Worm (Caenorhabditis elegans): ENCODE data around the gene T03F7.7.
A peak's percentile ranks its signal among the peaks of the same experiment; 100 is the strongest.

T03F7.7 gene

DNA sequence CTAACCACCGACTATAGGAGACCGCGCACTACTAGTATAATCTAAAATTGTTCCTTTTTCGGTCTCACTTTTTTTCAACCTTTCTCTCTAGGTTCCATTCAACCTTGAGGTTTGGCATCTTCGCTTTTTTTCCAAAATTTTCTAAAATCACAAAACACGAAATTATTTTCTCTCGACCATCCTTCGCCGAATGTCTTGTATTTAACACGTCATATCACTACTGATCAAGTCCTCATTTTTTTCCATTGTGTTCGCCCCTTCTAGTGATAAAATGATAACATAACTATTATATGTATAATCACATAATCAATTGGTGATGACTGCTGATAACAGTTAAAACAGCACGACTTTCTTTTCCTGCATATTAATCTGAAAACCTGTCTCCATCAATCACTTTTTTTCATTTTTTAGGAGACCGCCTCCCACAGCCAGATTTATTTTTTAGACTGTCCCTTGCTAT, at the start of gene T03F7.7:
T03F7.7 (plus strand) TSS at position 410 of the 460 bp plus-strand sequence.
- TF ChIP-seq pqm-1 (tag; optimal IDR thresholded peaks at IDR 0.05): peak; percentile 36
- no peak for TF ChIP-seq skn-1 (tag; optimal IDR thresholded peaks at IDR 0.05)
- TF ChIP-seq elt-2 (tag; optimal IDR thresholded peaks at IDR 0.05): peak; percentile 97
- TF ChIP-seq hmg-11 (tag; optimal IDR thresholded peaks at IDR 0.05): no peak
- peak in 1 of 3 experiments; percentile 67 for TF ChIP-seq elt-3 (tag; optimal IDR thresholded peaks at IDR 0.05)
- TF ChIP-seq ceh-9 (tag; optimal IDR thresholded peaks at IDR 0.05): no peak
- no peak for TF ChIP-seq unc-62 (GFP tag; optimal IDR thresholded peaks at IDR 0.05)

DNA sequence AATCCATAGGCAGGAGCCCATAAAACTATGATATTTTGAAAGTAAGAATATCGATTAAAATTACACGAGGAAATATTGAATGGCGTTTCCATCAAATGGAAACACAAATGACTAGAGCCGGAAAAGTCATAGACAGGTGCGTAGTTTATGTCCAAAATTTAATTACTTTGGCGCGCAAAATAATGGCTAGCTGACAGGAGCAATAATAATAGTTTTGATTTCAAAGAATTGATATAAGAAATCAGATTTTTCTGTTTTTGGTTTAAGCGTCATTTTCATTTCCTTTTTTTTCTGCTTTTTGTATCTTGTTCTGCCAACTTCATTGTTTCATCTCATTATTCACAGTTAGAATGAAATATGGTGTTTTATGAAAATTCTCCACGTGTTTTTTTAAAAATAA, 48.2 kb upstream of the T03F7.7 start, which contains the start of gene F07B10.4:
F07B10.4 (minus strand) TSS at position 101 of the 400 bp plus-strand sequence.
- TF ChIP-seq ceh-28 (tag; optimal IDR thresholded peaks at IDR 0.05) (no peak), nhr-12 (tag; optimal IDR thresholded peaks at IDR 0.05) (no peak), eor-1 (tag; optimal IDR thresholded peaks at IDR 0.05) (no peak), tbx-2 (tag; optimal IDR thresholded peaks at IDR 0.05) (no peak), egl-27 (tag; optimal IDR thresholded peaks at IDR 0.05) (no peak), mdl-1 (tag; optimal IDR thresholded peaks at IDR 0.05) (no peak), nhr-25 (tag; optimal IDR thresholded peaks at IDR 0.05) (no peak), ZK546.5 (tag; optimal IDR thresholded peaks at IDR 0.05) (no peak), snpc-4 (tag; optimal IDR thresholded peaks at IDR 0.05) (no peak), elt-1 (tag; optimal IDR thresholded peaks at IDR 0.05) (no peak), egl-5 (tag; optimal IDR thresholded peaks at IDR 0.05) (no peak), unc-62 (GFP tag; optimal IDR thresholded peaks at IDR 0.05) (no peak), elt-2 (tag; optimal IDR thresholded peaks at IDR 0.05) (no peak), ceh-82 (tag; optimal IDR thresholded peaks at IDR 0.05) (no peak), R02D3.7 (tag; optimal IDR thresholded peaks at IDR 0.05) (no peak), nhr-28 (tag; optimal IDR thresholded peaks at IDR 0.05) (no peak)

DNA sequence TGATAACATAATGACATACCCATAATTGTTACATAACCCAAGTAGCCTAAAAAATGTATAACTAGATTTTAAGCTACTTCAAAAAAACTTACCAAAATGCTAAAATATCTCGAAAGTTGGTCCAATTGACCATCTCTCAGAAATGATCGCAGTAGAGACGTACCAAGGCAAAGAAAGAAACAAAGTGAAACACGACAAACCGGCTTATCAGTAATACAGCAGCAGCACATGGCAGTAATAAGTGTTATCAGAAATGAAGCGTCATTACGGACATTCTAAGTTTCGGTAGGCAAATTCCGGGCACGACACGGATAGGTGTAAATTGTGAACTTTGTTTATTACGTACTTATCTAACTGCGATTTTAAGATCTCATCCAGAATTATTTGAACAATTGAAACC, 45.7 kb upstream of the T03F7.7 start, which contains the start of gene cln-3.1:
cln-3.1 (minus strand) TSS at position 171 of the 400 bp plus-strand sequence.
- TF ChIP-seq pqm-1 (tag; optimal IDR thresholded peaks at IDR 0.05) (peak; percentile 28), elt-2 (tag; optimal IDR thresholded peaks at IDR 0.05) (peak; percentile 64), nhr-12 (tag; optimal IDR thresholded peaks at IDR 0.05) (no peak), nhr-43 (tag; optimal IDR thresholded peaks at IDR 0.05; ENCODE audit: poor library complexity, severe bottlenecking) (no peak), mdl-1 (tag; optimal IDR thresholded peaks at IDR 0.05) (no peak), ztf-11 (tag; optimal IDR thresholded peaks at IDR 0.05) (no peak)

DNA sequence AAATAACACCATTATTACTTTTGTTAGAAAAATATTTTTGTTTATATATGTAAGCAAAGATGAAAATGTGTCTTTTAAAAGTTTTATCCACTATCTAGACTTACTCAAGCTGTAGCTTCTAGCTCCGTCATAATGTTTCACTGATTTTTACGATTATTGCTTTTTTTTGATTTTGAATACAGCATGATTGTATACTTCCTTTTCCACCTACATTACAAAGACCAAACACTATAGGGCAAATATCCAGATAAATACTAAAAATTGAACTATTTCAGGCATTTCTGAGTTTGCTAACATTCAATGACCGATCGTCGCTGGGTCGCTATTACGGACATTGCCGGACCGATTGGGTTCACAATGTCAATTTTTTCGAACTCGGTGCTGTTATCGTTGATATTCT, 44.5 kb upstream of the T03F7.7 start, which contains the start of gene str-116:
str-116 (plus strand) TSS at position 301 of the 400 bp plus-strand sequence.
- TF ChIP-seq ceh-28 (tag; optimal IDR thresholded peaks at IDR 0.05): no peak
- TF ChIP-seq elt-1 (tag; optimal IDR thresholded peaks at IDR 0.05): no peak
- TF ChIP-seq unc-39 (tag; optimal IDR thresholded peaks at IDR 0.05): no peak
- no peak for TF ChIP-seq pha-4 (tag; optimal IDR thresholded peaks at IDR 0.05)
- TF ChIP-seq pqm-1 (tag; optimal IDR thresholded peaks at IDR 0.05): no peak

DNA sequence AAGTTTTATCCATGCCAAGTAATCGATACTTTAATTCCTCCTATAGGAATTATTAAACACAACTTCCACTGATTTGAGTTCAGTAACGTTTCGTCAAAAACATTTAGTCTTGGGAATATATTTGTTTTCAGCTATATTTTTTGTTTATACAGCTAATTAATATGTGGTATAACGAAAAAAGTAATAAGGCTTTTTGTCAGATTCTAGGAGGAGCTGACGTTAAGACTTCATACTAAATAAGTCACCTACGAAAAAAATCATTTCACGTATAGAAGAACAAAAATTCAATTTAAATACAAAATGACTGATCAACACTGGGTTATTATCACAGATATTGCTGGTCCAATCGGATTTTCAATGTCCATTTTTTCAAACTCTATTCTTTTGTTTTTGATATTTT, 42.4 kb upstream of the T03F7.7 start, which contains the start of gene str-115:
str-115 (plus strand) TSS at position 301 of the 400 bp plus-strand sequence.
- TF ChIP-seq skn-1 (tag; optimal IDR thresholded peaks at IDR 0.05) (no peak), nhr-23 (tag; optimal IDR thresholded peaks at IDR 0.05) (no peak), lin-15B (tag; optimal IDR thresholded peaks at IDR 0.05) (no peak), nhr-11 (tag; optimal IDR thresholded peaks at IDR 0.05) (no peak), unc-62 (GFP tag; optimal IDR thresholded peaks at IDR 0.05) (no peak), egl-5 (tag; optimal IDR thresholded peaks at IDR 0.05) (no peak), ceh-9 (tag; optimal IDR thresholded peaks at IDR 0.05) (no peak), unc-39 (tag; optimal IDR thresholded peaks at IDR 0.05) (no peak), sea-2 (GFP tag; optimal IDR thresholded peaks at IDR 0.05) (no peak)

DNA sequence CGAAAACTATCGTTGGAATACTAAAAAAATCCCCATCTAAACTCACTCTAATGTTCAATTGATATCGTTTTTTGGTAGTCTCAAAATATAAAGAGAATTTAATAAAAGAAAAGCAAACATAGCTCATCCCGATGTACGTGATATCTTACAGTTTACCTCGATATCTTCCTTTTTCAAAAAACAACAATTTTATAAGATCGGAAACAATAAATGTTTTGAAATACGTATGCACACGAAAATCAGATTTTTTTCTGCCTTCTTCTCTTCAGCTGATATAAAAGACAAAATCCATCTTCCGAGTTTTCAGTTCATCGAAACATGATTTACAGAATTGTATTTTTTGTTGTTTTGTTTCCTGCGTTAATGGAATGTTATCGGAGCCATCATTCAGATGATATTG, 40.2 kb upstream of the T03F7.7 start, which contains the start of gene clec-222:
clec-222 (plus strand) TSS at position 301 of the 400 bp plus-strand sequence.
- TF ChIP-seq fos-1 (tag; optimal IDR thresholded peaks at IDR 0.05): no peak
- TF ChIP-seq hmg-11 (tag; optimal IDR thresholded peaks at IDR 0.05): no peak
- no peak for TF ChIP-seq nhr-77 (tag; optimal IDR thresholded peaks at IDR 0.05)
- no peak for TF ChIP-seq ztf-11 (tag; optimal IDR thresholded peaks at IDR 0.05)
- no peak for TF ChIP-seq lin-15B (tag; optimal IDR thresholded peaks at IDR 0.05)
- TF ChIP-seq snpc-4 (tag; optimal IDR thresholded peaks at IDR 0.05): no peak
- TF ChIP-seq R02D3.7 (tag; optimal IDR thresholded peaks at IDR 0.05): no peak
- no peak for TF ChIP-seq mdl-1 (tag; optimal IDR thresholded peaks at IDR 0.05)
- no peak for TF ChIP-seq elt-2 (tag; optimal IDR thresholded peaks at IDR 0.05)
- TF ChIP-seq ZK546.5 (tag; optimal IDR thresholded peaks at IDR 0.05): no peak
- no peak for TF ChIP-seq tbx-2 (tag; optimal IDR thresholded peaks at IDR 0.05)
- no peak for TF ChIP-seq nhr-67 (tag; optimal IDR thresholded peaks at IDR 0.05)
- TF ChIP-seq jun-1 (tag; optimal IDR thresholded peaks at IDR 0.05): no peak
- TF ChIP-seq lsy-12 (tag; optimal IDR thresholded peaks at IDR 0.05): no peak
